Worm (Caenorhabditis elegans) whole organism, L1 larva: ENCODE results near the gene Y41D4A.1.

ENCODE experiments used
- C04F5.9 ChIP-seq: sonication (generic microtip); optimal IDR thresholded peaks from 2 replicates; lab custom pipeline; 2016; ENCODE audit warnings: missing genetic modification characterization, missing compliant biosample characterization
- F16B12.6 ChIP-seq: fragments of 150-350 bp; optimal IDR thresholded peaks from 2 replicates; lab custom pipeline; 2014; ENCODE audit warnings: missing biosample characterization, missing genetic modification characterization
- Y116A8C.19 ChIP-seq: sonication (generic microtip); optimal IDR thresholded peaks from 2 replicates; lab custom pipeline; 2016; ENCODE audit warnings: missing compliant biosample characterization, missing genetic modification characterization, borderline replicate concordance
- aha-1 ChIP-seq: fragments of 150-350 bp; optimal IDR thresholded peaks from 2 replicates; lab custom pipeline; 2014; ENCODE audit warnings: missing biosample characterization, missing genetic modification characterization
- aly-2 ChIP-seq: fragments of 150-350 bp; optimal IDR thresholded peaks from 2 replicates; lab custom pipeline; 2014; ENCODE audit warnings: missing biosample characterization, missing genetic modification characterization
- ceh-63 ChIP-seq: fragments of 200-800 bp; sonication (Bioruptor generic); optimal IDR thresholded peaks from 2 replicates; lab custom pipeline; 2018; ENCODE audit warnings: mild to moderate bottlenecking, missing genetic modification characterization, missing compliant biosample characterization
- ceh-8 ChIP-seq: fragments of 200-800 bp; sonication (Bioruptor generic); optimal IDR thresholded peaks from 2 replicates; lab custom pipeline; 2018; ENCODE audit warnings: mild to moderate bottlenecking, missing genetic modification characterization, moderate library complexity, missing compliant biosample characterization
- ceh-90 ChIP-seq: sonication (generic microtip); optimal IDR thresholded peaks from 2 replicates; lab custom pipeline; 2016; ENCODE audit warnings: missing genetic modification characterization, missing compliant biosample characterization
- efl-1 ChIP-seq, 4 experiments: fragments of 150-350 bp; optimal IDR thresholded peaks in 3 of 4; peaks in 1 of 4; 1 replicate in 1 of 4; 2 replicates in 3 of 4; lab custom pipeline; 2014; ENCODE audit warnings: missing biosample characterization in 2 of 4, missing genetic modification characterization in 2 of 4, missing genetic modification reagents in 2 of 4
- efl-3 ChIP-seq: fragments of 200-800 bp; sonication (Bioruptor generic); optimal IDR thresholded peaks from 2 replicates; lab custom pipeline; 2018; ENCODE audit warnings: mild to moderate bottlenecking, missing genetic modification characterization, missing compliant biosample characterization
- elt-2 ChIP-seq: sonication (generic microtip); optimal IDR thresholded peaks from 2 replicates; lab custom pipeline; 2016; ENCODE audit warnings: missing genetic modification characterization, mild to moderate bottlenecking, inconsistent platforms, missing compliant biosample characterization, missing genetic modification reagents
- elt-3 ChIP-seq, 6 experiments: fragments of 150-350 bp in 1 of 6; sonication (generic microtip); optimal IDR thresholded peaks; 2 replicates each; lab custom pipeline; 2017 to 2018; ENCODE audit warnings: missing biosample characterization in 6 of 6, missing genetic modification characterization in 6 of 6, inconsistent platforms in 1 of 6
- ets-5 ChIP-seq: fragments of 200-800 bp; sonication (Bioruptor generic); IDR thresholded peaks from 2 replicates; pipeline ENCODE4 v1.3.6; 2022; ENCODE audit warnings: missing genetic modification characterization, missing compliant biosample characterization
- fos-1 ChIP-seq: fragments of 150-350 bp; optimal IDR thresholded peaks from 2 replicates; lab custom pipeline; 2014; ENCODE audit warnings: missing biosample characterization, missing genetic modification characterization
- grh-1 ChIP-seq: fragments of 200-800 bp; sonication (Bioruptor generic); IDR thresholded peaks from 2 replicates; pipeline ENCODE4 v1.3.6; 2022; ENCODE audit warnings: missing genetic modification reagents, missing genetic modification characterization, missing compliant biosample characterization
- hlh-17 ChIP-seq: fragments of 200-800 bp; sonication (Bioruptor generic); optimal IDR thresholded peaks from 2 replicates; lab custom pipeline; 2018; ENCODE audit warnings: missing genetic modification characterization, mild to moderate bottlenecking, missing compliant biosample characterization, moderate library complexity, borderline replicate concordance
- irx-1 ChIP-seq: sonication (generic microtip); optimal IDR thresholded peaks from 2 replicates; lab custom pipeline; 2016; ENCODE audit warnings: missing genetic modification characterization, missing compliant biosample characterization
- isw-1 ChIP-seq: fragments of 200-800 bp; sonication (Bioruptor generic); IDR thresholded peaks from 2 replicates; pipeline ENCODE4 v1.3.6; 2022; ENCODE audit warnings: missing genetic modification characterization, missing compliant biosample characterization
- lin-35 ChIP-seq, 2 experiments: fragments of 150-350 bp; optimal IDR thresholded peaks; 2 replicates each; lab custom pipeline; 2014; ENCODE audit warnings: missing biosample characterization in 2 of 2, missing genetic modification characterization in 2 of 2, missing genetic modification reagents in 2 of 2
- nhr-20 ChIP-seq: sonication (generic microtip); optimal IDR thresholded peaks from 2 replicates; lab custom pipeline; 2016; ENCODE audit warnings: mild to moderate bottlenecking, missing genetic modification characterization, missing compliant biosample characterization
- nhr-28 ChIP-seq: fragments of 150-350 bp; optimal IDR thresholded peaks from 2 replicates; lab custom pipeline; 2014; ENCODE audit warnings: missing biosample characterization, missing genetic modification characterization
- nhr-47 ChIP-seq: sonication (generic microtip); optimal IDR thresholded peaks from 2 replicates; lab custom pipeline; 2016; ENCODE audit warnings: mild to moderate bottlenecking, missing genetic modification characterization, moderate library complexity, missing compliant biosample characterization
- nhr-71 ChIP-seq: sonication (generic microtip); optimal IDR thresholded peaks from 2 replicates; lab custom pipeline; 2016; ENCODE audit warnings: mild to moderate bottlenecking, missing genetic modification characterization, moderate library complexity, missing compliant biosample characterization
- nhr-84 ChIP-seq: sonication (generic microtip); optimal IDR thresholded peaks from 2 replicates; lab custom pipeline; 2017; ENCODE audit warnings: missing biosample characterization, missing genetic modification characterization
- nhr-85 ChIP-seq: sonication (generic microtip); peaks from one replicate; lab custom pipeline; 2016; ENCODE audit warnings: missing genetic modification characterization, inconsistent platforms, missing compliant biosample characterization
- pag-3 ChIP-seq: sonication (generic microtip); optimal IDR thresholded peaks from 2 replicates; lab custom pipeline; 2017; ENCODE audit warnings: missing genetic modification characterization, mild to moderate bottlenecking, missing compliant biosample characterization, antibody characterized with exemption, borderline replicate concordance; ENCODE audit not compliant: insufficient read depth
- rnt-1 ChIP-seq: sonication (generic microtip); optimal IDR thresholded peaks from 2 replicates; lab custom pipeline; 2016; ENCODE audit warnings: mild to moderate bottlenecking, missing genetic modification characterization, moderate library complexity, missing compliant biosample characterization
- swsn-7 ChIP-seq: sonication (generic microtip); optimal IDR thresholded peaks from 2 replicates; lab custom pipeline; 2016; ENCODE audit warnings: missing genetic modification characterization, missing compliant biosample characterization
- tbx-2 ChIP-seq: sonication (generic microtip); optimal IDR thresholded peaks from 2 replicates; lab custom pipeline; 2016; ENCODE audit warnings: missing genetic modification characterization, missing compliant biosample characterization

Y41D4A.1 gene

DNA sequence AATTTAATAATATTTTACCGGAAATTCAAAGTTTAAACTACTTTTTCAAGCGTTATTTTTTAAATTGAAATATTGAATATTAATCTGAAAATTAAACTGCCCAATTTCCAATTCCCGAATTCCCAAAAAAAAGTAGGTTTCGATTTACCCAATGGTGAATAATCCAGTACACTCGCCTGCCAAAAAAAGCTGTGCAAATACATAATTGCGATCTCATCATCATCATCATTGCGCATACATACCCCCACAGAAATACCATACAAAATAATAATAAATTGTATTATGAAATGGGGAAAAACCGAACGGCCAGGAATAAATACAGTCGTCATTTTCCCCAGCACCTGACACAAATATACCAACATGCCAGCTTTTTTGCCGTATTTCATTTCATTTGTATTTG, at the start of gene Y41D4A.1:
TSS of gene Y41D4A.1 (plus strand) at position 301 of the 400 bp plus-strand sequence.
- TF ChIP-seq C04F5.9 (tag; lab: Kevin White, UChicago) (no peak), efl-1 (optimal IDR thresholded peaks at IDR 0.05; lab: Kevin White, UChicago) (no peak), efl-1 (GFP tag; optimal IDR thresholded peaks at IDR 0.05 in 1 of 2; lab: Kevin White, UChicago) (peak in 1 of 2 experiments; percentile 9)

ce11 chrIV:1722463-1722862, 49.5 kb upstream of the Y41D4A.1 start:
- peak; percentile 49 for TF ChIP-seq ceh-8 (GFP tag; lab: Kevin White, UChicago)
- TF ChIP-seq, all 84 proteins: peak for 1; not testable (repeated sequence) for 83

- TF ChIP-seq ets-5 (GFP tag; lab: Robert Waterston, UW): no peak
- TF ChIP-seq lin-35 (GFP tag; optimal IDR thresholded peaks at IDR 0.05; lab: Kevin White, UChicago): no peak
- peak in 1 of 6 experiments; percentile 18 for TF ChIP-seq elt-3 (tag; optimal IDR thresholded peaks at IDR 0.05; lab: Kevin White, UChicago)
- TF ChIP-seq nhr-28: no peak
- TF ChIP-seq aly-2 (tag; lab: Kevin White, UChicago): peak; percentile 95
- TF ChIP-seq nhr-71 (tag; lab: Kevin White, UChicago): peak; percentile 25
- TF ChIP-seq isw-1 (GFP tag; lab: Robert Waterston, UW): no peak
- TF ChIP-seq ceh-63: no peak
- peak; percentile 12 for TF ChIP-seq nhr-20 (tag; lab: Kevin White, UChicago)
- no peak for TF ChIP-seq tbx-2 (tag; lab: Kevin White, UChicago)
- 0 out of 2 replicates have a peak, but pooled peaks have one; percentile 31 for TF ChIP-seq grh-1 (GFP tag; lab: Robert Waterston, UW)
- peak; percentile 11 for TF ChIP-seq nhr-47 (tag; lab: Kevin White, UChicago)
- no peak for TF ChIP-seq efl-1 (optimal IDR thresholded peaks at IDR 0.05; lab: Kevin White, UChicago)
- TF ChIP-seq efl-1 (GFP tag; optimal IDR thresholded peaks at IDR 0.05 in 1 of 2; lab: Kevin White, UChicago): peak in 1 of 2 experiments; percentile 72
- no peak for TF ChIP-seq pag-3 (tag; lab: Kevin White, UChicago)
- TF ChIP-seq F16B12.6 (tag; lab: Kevin White, UChicago): no peak
- TF ChIP-seq, all 84 proteins: peak for 7
These were observed 49.0 kb upstream of the Y41D4A.1 start for ce11 chrIV:1722953-1723352.

ce11 chrIV:1724283-1724682, 47.7 kb upstream of the Y41D4A.1 start, which contains the start of gene epic-3:
TSS of gene epic-3 (minus strand) at chrIV:1724383.
- TF ChIP-seq efl-1 (optimal IDR thresholded peaks at IDR 0.05; lab: Kevin White, UChicago): no peak
- peak in 1 of 2 experiments; percentile 85 for TF ChIP-seq efl-1 (GFP tag; optimal IDR thresholded peaks at IDR 0.05 in 1 of 2; lab: Kevin White, UChicago)
- no peak for TF ChIP-seq rnt-1 (tag; lab: Kevin White, UChicago)

ce11 chrIV:1725888-1726287, 46.1 kb upstream of the Y41D4A.1 start, which contains the start of gene K08D12.8:
TSS of gene K08D12.8 (plus strand) at chrIV:1726188.
- TF ChIP-seq hlh-17 (no peak), swsn-7 (no peak), efl-3 (GFP tag; lab: Kevin White, UChicago) (no peak), C04F5.9 (tag; lab: Kevin White, UChicago) (no peak), rnt-1 (tag; lab: Kevin White, UChicago) (no peak), Y116A8C.19 (tag; lab: Kevin White, UChicago) (no peak), irx-1 (tag; lab: Kevin White, UChicago) (no peak), fos-1 (tag; lab: Kevin White, UChicago) (no peak), aha-1 (no peak), ceh-90 (tag; lab: Kevin White, UChicago) (no peak), nhr-84 (no peak), pag-3 (tag; lab: Kevin White, UChicago) (no peak)

DNA sequence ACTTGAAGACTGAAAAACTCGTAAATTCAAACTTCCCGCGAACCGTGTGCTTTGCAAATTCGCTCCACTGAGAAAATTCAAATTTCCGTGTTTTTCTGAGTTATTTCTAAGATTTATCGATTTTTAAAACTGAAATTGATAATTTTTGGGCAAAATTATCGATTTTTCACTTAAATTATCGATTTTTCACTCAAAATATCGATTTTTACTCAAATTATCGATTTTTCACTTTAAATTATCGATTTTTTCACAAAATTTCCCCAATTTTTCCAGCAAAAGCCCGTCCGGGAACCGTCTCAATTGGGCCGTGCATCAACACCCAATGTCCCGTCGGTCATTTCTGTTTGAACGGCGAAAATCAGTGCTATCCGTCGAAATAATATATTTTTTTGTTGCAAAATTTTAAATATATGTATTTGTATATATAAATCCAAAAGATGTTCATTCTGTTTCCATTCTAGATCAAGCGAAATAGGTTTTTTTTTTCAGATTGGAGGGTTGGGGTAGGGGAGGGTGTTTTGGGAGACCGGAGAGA, 44.3 kb upstream of the Y41D4A.1 start:
- no peak for TF ChIP-seq elt-2 (tag; lab: Kevin White, UChicago)
- peak; percentile 47 for TF ChIP-seq nhr-85
